Fruit fly (Drosophila melanogaster) whole organism, adult: ENCODE measurements around the gene CG6933.

ENCODE experiments used
- CG11617 ChIP-seq: fragments of 200-800 bp; sonication (Bioruptor generic); optimal IDR thresholded peaks from 2 replicates; lab custom pipeline; 2017; ENCODE audit warnings: mild to moderate bottlenecking, missing biosample characterization, missing genetic modification reagents, missing genetic modification characterization
- CG12768 ChIP-seq: fragments of 200-800 bp; sonication (Bioruptor generic); optimal IDR thresholded peaks from 2 replicates; lab custom pipeline; 2017; ENCODE audit warnings: missing biosample characterization, missing genetic modification characterization, mild to moderate bottlenecking, moderate library complexity, missing genetic modification reagents
- CG14711 ChIP-seq: fragments of 200-800 bp; sonication (Bioruptor generic); optimal IDR thresholded peaks from 2 replicates; lab custom pipeline; 2018; ENCODE audit warnings: missing biosample characterization, mild to moderate bottlenecking, missing genetic modification characterization, moderate library complexity
- CG1620 ChIP-seq: fragments of 200-800 bp; sonication (Bioruptor generic); optimal IDR thresholded peaks from 2 replicates; lab custom pipeline; 2016; ENCODE audit warnings: missing biosample characterization, missing genetic modification characterization
- CG33017 ChIP-seq: fragments of 200-800 bp; sonication (Bioruptor generic); optimal IDR thresholded peaks from 2 replicates; lab custom pipeline; 2018; ENCODE audit warnings: missing biosample characterization, mild to moderate bottlenecking, missing genetic modification characterization, moderate library complexity
- CG5204 ChIP-seq: fragments of 200-800 bp; sonication (Bioruptor generic); optimal IDR thresholded peaks from 2 replicates; lab custom pipeline; 2016; ENCODE audit warnings: missing biosample characterization, missing genetic modification characterization
- CG7045 ChIP-seq: fragments of 200-800 bp; sonication (Bioruptor generic); optimal IDR thresholded peaks from 2 replicates; lab custom pipeline; 2017; ENCODE audit warnings: missing biosample characterization, mild to moderate bottlenecking, missing genetic modification characterization
- CG7101 ChIP-seq: fragments of 200-800 bp; sonication (Bioruptor generic); optimal IDR thresholded peaks from 2 replicates; lab custom pipeline; 2018; ENCODE audit warnings: missing biosample characterization, mild to moderate bottlenecking, missing genetic modification characterization, moderate library complexity
- Clk ChIP-seq: fragments of 200-800 bp; sonication (Bioruptor generic); optimal IDR thresholded peaks from 2 replicates; lab custom pipeline; 2017; ENCODE audit warnings: missing biosample characterization, missing genetic modification characterization
- Crg-1 ChIP-seq: fragments of 200-800 bp; sonication (Bioruptor generic); optimal IDR thresholded peaks from 2 replicates; lab custom pipeline; 2016; ENCODE audit warnings: missing biosample characterization, missing genetic modification characterization
- Hr96 ChIP-seq: fragments of 200-800 bp; sonication (Bioruptor generic); optimal IDR thresholded peaks from 2 replicates; lab custom pipeline; 2016; ENCODE audit warnings: missing biosample characterization, missing genetic modification characterization
- Mnt ChIP-seq: fragments of 200-800 bp; sonication (Bioruptor generic); optimal IDR thresholded peaks from 2 replicates; lab custom pipeline; 2016; ENCODE audit warnings: missing biosample characterization, mild to moderate bottlenecking, missing genetic modification characterization
- bab1 ChIP-seq: fragments of 200-800 bp; sonication (Bioruptor generic); optimal IDR thresholded peaks from 3 replicates; lab custom pipeline; 2019; ENCODE audit warnings: missing biosample characterization, mild to moderate bottlenecking, missing genetic modification characterization, moderate library complexity
- cic ChIP-seq: fragments of 200-800 bp; sonication (Bioruptor generic); optimal IDR thresholded peaks from 2 replicates; lab custom pipeline; 2017; ENCODE audit warnings: missing biosample characterization, mild to moderate bottlenecking, missing genetic modification characterization, moderate library complexity
- cnc ChIP-seq, 2 experiments: fragments of >200 bp; optimal IDR thresholded peaks; 2 replicates each; lab custom pipeline; 2017
- kay ChIP-seq: fragments of 200-800 bp; sonication (Bioruptor generic); peaks from one replicate; lab custom pipeline; 2016; ENCODE audit warnings: missing biosample characterization, missing genetic modification characterization, borderline replicate concordance
- ovo ChIP-seq: fragments of 200-800 bp; sonication (Bioruptor generic); optimal IDR thresholded peaks from 2 replicates; lab custom pipeline; 2016; ENCODE audit warnings: missing biosample characterization, missing genetic modification characterization
- pad ChIP-seq: fragments of 200-800 bp; sonication (Bioruptor generic); optimal IDR thresholded peaks from 3 replicates; lab custom pipeline; 2017; ENCODE audit warnings: missing biosample characterization, missing genetic modification characterization, mild to moderate bottlenecking, moderate library complexity, missing genetic modification reagents
- tj ChIP-seq: fragments of 200-800 bp; sonication (Bioruptor generic); optimal IDR thresholded peaks from 3 replicates; lab custom pipeline; 2017; ENCODE audit warnings: missing biosample characterization, mild to moderate bottlenecking, missing genetic modification characterization, moderate library complexity
- toe ChIP-seq: fragments of 200-800 bp; sonication (Bioruptor generic); optimal IDR thresholded peaks from 2 replicates; lab custom pipeline; 2016; ENCODE audit warnings: missing biosample characterization, missing genetic modification characterization

The CG6933 gene

dm6 chr3L:20197698-20198097 lies 22.5 kb downstream of the CG6933 start:
- no peak for TF ChIP-seq pad (GFP tag; lab: Kevin White, UChicago)
- TF ChIP-seq CG14711 (tag; lab: Kevin White, UChicago) = no peak
- TF ChIP-seq CG1620 = no peak
- no peak for TF ChIP-seq cic (GFP tag; lab: Kevin White, UChicago)
- TF ChIP-seq CG5204 (GFP tag; lab: Kevin White, UChicago) = no peak
- TF ChIP-seq Mnt (GFP tag; lab: Kevin White, UChicago) = no peak
- TF ChIP-seq Crg-1 (GFP tag; lab: Kevin White, UChicago) = no peak
- TF ChIP-seq CG12768 (GFP tag; lab: Kevin White, UChicago) = no peak
- TF ChIP-seq kay (GFP tag; lab: Kevin White, UChicago) = peak; percentile 61
- TF ChIP-seq Clk (GFP tag; lab: Kevin White, UChicago) = no peak
- peak; percentile 69 for TF ChIP-seq tj
- no peak for TF ChIP-seq cnc (optimal IDR thresholded peaks at IDR 0.05; lab: Kevin White, UChicago)
- no peak for TF ChIP-seq ovo (GFP tag; lab: Kevin White, UChicago)

- no peak for TF ChIP-seq Clk (GFP tag; lab: Kevin White, UChicago)
- TF ChIP-seq Mnt (GFP tag; lab: Kevin White, UChicago) = no peak
- no peak for TF ChIP-seq CG5204 (GFP tag; lab: Kevin White, UChicago)
- no peak for TF ChIP-seq CG11617 (GFP tag; lab: Kevin White, UChicago)
- TF ChIP-seq CG7101 = no peak
Measured at dm6 chr3L:20197213-20197612, 23.0 kb downstream of the CG6933 start.

dm6 chr3L:20196321-20196720 lies 23.9 kb downstream of the CG6933 start:
- TF ChIP-seq Hr96 (GFP tag; lab: Kevin White, UChicago) (no peak), kay (GFP tag; lab: Kevin White, UChicago) (no peak), CG5204 (GFP tag; lab: Kevin White, UChicago) (no peak), Mnt (GFP tag; lab: Kevin White, UChicago) (no peak), ovo (GFP tag; lab: Kevin White, UChicago) (no peak), CG14711 (tag; lab: Kevin White, UChicago) (no peak), CG33017 (tag; lab: Kevin White, UChicago) (no peak), Clk (GFP tag; lab: Kevin White, UChicago) (no peak)

DNA sequence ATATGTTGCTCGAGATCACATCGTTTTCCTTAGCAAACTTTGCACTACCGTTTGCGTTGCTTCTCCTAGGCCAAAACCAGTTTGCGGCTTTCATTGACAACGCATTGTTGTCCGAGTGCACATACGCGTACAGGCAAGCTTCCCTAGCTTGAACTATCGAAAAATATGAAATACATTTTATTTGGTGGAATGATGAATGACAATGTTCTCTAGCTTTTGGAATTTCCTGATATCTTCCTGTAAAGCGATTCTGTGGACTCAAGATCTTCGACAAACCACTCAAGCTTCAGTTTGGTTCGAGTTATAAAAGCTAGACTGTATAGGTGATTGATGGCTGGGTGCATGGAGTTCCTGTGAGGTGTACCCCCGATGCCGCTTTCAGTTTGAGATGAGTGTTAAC lies 24.3 kb downstream of the CG6933 start:
- TF ChIP-seq Crg-1 (GFP tag; lab: Kevin White, UChicago) = no peak
- no peak for TF ChIP-seq CG12768 (GFP tag; lab: Kevin White, UChicago)
- TF ChIP-seq Clk (GFP tag; lab: Kevin White, UChicago) = no peak
- TF ChIP-seq Hr96 (GFP tag; lab: Kevin White, UChicago) = no peak
- no peak for TF ChIP-seq CG1620
- peak; percentile 21 for TF ChIP-seq CG5204 (GFP tag; lab: Kevin White, UChicago)
- TF ChIP-seq CG7045 (GFP tag; lab: Kevin White, UChicago) = no peak
- TF ChIP-seq kay (GFP tag; lab: Kevin White, UChicago) = no peak
- peak; percentile 13 for TF ChIP-seq CG7101
- TF ChIP-seq toe (GFP tag; lab: Kevin White, UChicago) = no peak
- no peak for TF ChIP-seq cnc (optimal IDR thresholded peaks at IDR 0.05; lab: Kevin White, UChicago)
- TF ChIP-seq CG14711 (tag; lab: Kevin White, UChicago) = peak; percentile 21
- TF ChIP-seq Mnt (GFP tag; lab: Kevin White, UChicago) = no peak
- TF ChIP-seq tj = no peak
- TF ChIP-seq bab1 (GFP tag; lab: Kevin White, UChicago) = no peak
- TF ChIP-seq ovo (GFP tag; lab: Kevin White, UChicago) = no peak
- no peak for TF ChIP-seq CG33017 (tag; lab: Kevin White, UChicago)
- TF ChIP-seq CG11617 (GFP tag; lab: Kevin White, UChicago) = no peak
- no peak for TF ChIP-seq pad (GFP tag; lab: Kevin White, UChicago)

dm6 chr3L:20194731-20195130 lies 25.5 kb downstream of the CG6933 start:
- TF ChIP-seq bab1 (GFP tag; lab: Kevin White, UChicago) (no peak), CG5204 (GFP tag; lab: Kevin White, UChicago) (peak; percentile 26), toe (GFP tag; lab: Kevin White, UChicago) (peak; percentile 0)

DNA sequence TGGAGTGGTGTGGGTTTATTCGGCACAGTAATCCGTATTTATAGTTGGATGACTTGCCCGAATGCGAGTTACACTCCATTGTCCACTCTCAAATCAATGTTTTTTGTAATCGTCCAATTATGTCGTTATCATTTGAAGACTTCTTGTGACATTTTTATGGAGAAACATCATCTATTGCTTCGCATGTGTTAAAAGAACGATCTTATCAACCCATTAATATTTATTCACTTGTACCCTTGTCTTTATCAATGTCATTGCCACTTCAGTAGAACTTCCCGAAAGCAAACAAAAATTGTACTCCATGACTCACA lies 26.5 kb downstream of the CG6933 start:
- TF ChIP-seq Crg-1 (GFP tag; lab: Kevin White, UChicago) = no peak
- TF ChIP-seq Hr96 (GFP tag; lab: Kevin White, UChicago) = no peak
- peak; percentile 29 for TF ChIP-seq kay (GFP tag; lab: Kevin White, UChicago)

- peak; percentile 18 for TF ChIP-seq CG11617 (GFP tag; lab: Kevin White, UChicago)
- TF ChIP-seq tj = no peak
- peak; percentile 55 for TF ChIP-seq CG5204 (GFP tag; lab: Kevin White, UChicago)
- no peak for TF ChIP-seq Mnt (GFP tag; lab: Kevin White, UChicago)
- TF ChIP-seq toe (GFP tag; lab: Kevin White, UChicago) = no peak
- TF ChIP-seq cnc (optimal IDR thresholded peaks at IDR 0.05; lab: Kevin White, UChicago) = no peak
- no peak for TF ChIP-seq CG1620
- no peak for TF ChIP-seq pad (GFP tag; lab: Kevin White, UChicago)
- no peak for TF ChIP-seq Crg-1 (GFP tag; lab: Kevin White, UChicago)
- TF ChIP-seq cic (GFP tag; lab: Kevin White, UChicago) = peak; percentile 5
- TF ChIP-seq ovo (GFP tag; lab: Kevin White, UChicago) = no peak
- no peak for TF ChIP-seq CG14711 (tag; lab: Kevin White, UChicago)
- TF ChIP-seq CG12768 (GFP tag; lab: Kevin White, UChicago) = no peak
- no peak for TF ChIP-seq Hr96 (GFP tag; lab: Kevin White, UChicago)
- peak; percentile 1 for TF ChIP-seq CG7101
- no peak for TF ChIP-seq bab1 (GFP tag; lab: Kevin White, UChicago)
- no peak for TF ChIP-seq CG7045 (GFP tag; lab: Kevin White, UChicago)
- TF ChIP-seq Clk (GFP tag; lab: Kevin White, UChicago) = no peak
- TF ChIP-seq CG33017 (tag; lab: Kevin White, UChicago) = no peak
- no peak for TF ChIP-seq kay (GFP tag; lab: Kevin White, UChicago)
Measured at dm6 chr3L:20192872-20193747, 27.1 kb downstream of the CG6933 start.
